Worm (Caenorhabditis elegans) whole organism, young adult: ENCODE results near the gene nlp-45.

Experiments used
- B0019.2 ChIP-seq: fragments of 200-800 bp; sonication (Bioruptor generic); conservative IDR thresholded peaks from 2 replicates; pipeline ENCODE4 v1.3.6; 2022; ENCODE audit warnings: missing genetic modification reagents, missing genetic modification characterization, missing compliant biosample characterization
- D2030.7 ChIP-seq: fragments of 200-800 bp; sonication (Bioruptor generic); IDR thresholded peaks from 2 replicates; pipeline ENCODE4 v1.3.6; 2022; ENCODE audit warnings: missing genetic modification reagents, missing genetic modification characterization, missing compliant biosample characterization
- F23B12.7 ChIP-seq: sonication (generic microtip); optimal IDR thresholded peaks from 2 replicates; lab custom pipeline; 2017; ENCODE audit warnings: missing genetic modification characterization, mild to moderate bottlenecking, missing compliant biosample characterization, antibody characterized with exemption, moderate library complexity; ENCODE audit not compliant: insufficient read depth
- F49E8.2 ChIP-seq: sonication (generic microtip); optimal IDR thresholded peaks from 3 replicates; lab custom pipeline; 2017; ENCODE audit warnings: missing genetic modification characterization, mild to moderate bottlenecking, missing compliant biosample characterization, antibody characterized with exemption, moderate library complexity; ENCODE audit not compliant: insufficient read depth
- Y53F4B.3 ChIP-seq: fragments of 200-800 bp; sonication (Bioruptor generic); IDR thresholded peaks from 2 replicates; pipeline ENCODE4 v1.3.6; 2022; ENCODE audit warnings: missing genetic modification reagents, missing genetic modification characterization, missing compliant biosample characterization
- Y79H2A.3 ChIP-seq: fragments of 200-800 bp; sonication (Bioruptor generic); conservative IDR thresholded peaks from 2 replicates; pipeline ENCODE4 v1.3.6; 2022; ENCODE audit warnings: missing genetic modification reagents, missing genetic modification characterization, missing compliant biosample characterization
- Y95B8A.8 ChIP-seq: fragments of 200-800 bp; sonication (Bioruptor generic); IDR thresholded peaks from 2 replicates; pipeline ENCODE4 v1.3.6; 2022; ENCODE audit warnings: missing genetic modification reagents, missing genetic modification characterization, missing compliant biosample characterization
- akir-1 ChIP-seq: fragments of 200-800 bp; sonication (Bioruptor generic); optimal IDR thresholded peaks from 2 replicates; lab custom pipeline; 2018; ENCODE audit warnings: mild to moderate bottlenecking, missing genetic modification characterization, moderate library complexity, missing compliant biosample characterization
- atf-7 ChIP-seq: sonication (generic microtip); optimal IDR thresholded peaks from 2 replicates; lab custom pipeline; 2017; ENCODE audit warnings: mild to moderate bottlenecking, missing genetic modification characterization, missing compliant biosample characterization
- attf-3 ChIP-seq: fragments of 200-800 bp; sonication (Bioruptor generic); conservative IDR thresholded peaks from 2 replicates; pipeline ENCODE4 v1.3.6; 2022; ENCODE audit warnings: missing genetic modification reagents, missing genetic modification characterization, missing compliant biosample characterization
- ceh-100 ChIP-seq: fragments of 200-800 bp; sonication (Bioruptor generic); IDR thresholded peaks from 2 replicates; pipeline ENCODE4 v1.3.6; 2022; ENCODE audit warnings: missing genetic modification reagents, missing genetic modification characterization, missing compliant biosample characterization
- dpff-1 ChIP-seq: sonication (generic microtip); optimal IDR thresholded peaks from 2 replicates; lab custom pipeline; 2017; ENCODE audit warnings: mild to moderate bottlenecking, missing genetic modification characterization, missing compliant biosample characterization
- dpl-1 ChIP-seq: fragments of 150-350 bp; optimal IDR thresholded peaks from 2 replicates; lab custom pipeline; 2014; ENCODE audit warnings: missing biosample characterization, missing genetic modification reagents, missing genetic modification characterization
- fkh-3 ChIP-seq: sonication (generic microtip); optimal IDR thresholded peaks from 2 replicates; lab custom pipeline; 2016; ENCODE audit warnings: mild to moderate bottlenecking, missing genetic modification characterization, missing compliant biosample characterization
- gei-17 ChIP-seq: fragments of 200-800 bp; sonication (Bioruptor generic); optimal IDR thresholded peaks from 2 replicates; lab custom pipeline; 2018; ENCODE audit warnings: mild to moderate bottlenecking, missing genetic modification characterization, missing compliant biosample characterization
- hmg-1.2 ChIP-seq: fragments of 200-800 bp; sonication (Bioruptor generic); IDR thresholded peaks from 2 replicates; pipeline ENCODE4 v1.3.6; 2022; ENCODE audit warnings: missing genetic modification reagents, missing genetic modification characterization, missing compliant biosample characterization
- let-526 ChIP-seq: fragments of 200-800 bp; sonication (Bioruptor generic); IDR thresholded peaks from 2 replicates; pipeline ENCODE4 v1.3.6; 2022; ENCODE audit warnings: missing genetic modification reagents, missing genetic modification characterization, missing compliant biosample characterization
- let-607 ChIP-seq, 2 experiments: fragments of 200-800 bp in 1 of 2; sonication (Bioruptor generic) in 1 of 2; sonication (generic microtip) in 1 of 2; optimal IDR thresholded peaks; 2 replicates each; lab custom pipeline; 2016 to 2018; ENCODE audit warnings: mild to moderate bottlenecking in 2 of 2, missing compliant biosample characterization in 2 of 2, missing genetic modification characterization in 2 of 2, moderate library complexity in 2 of 2, missing genotype in 1 of 2
- lin-26 ChIP-seq: fragments of 200-800 bp; sonication (Bioruptor generic); IDR thresholded peaks from 2 replicates; pipeline ENCODE4 v1.3.6; 2022; ENCODE audit warnings: missing genetic modification reagents, missing genetic modification characterization, missing compliant biosample characterization
- lin-40 ChIP-seq: sonication (generic microtip); optimal IDR thresholded peaks from 2 replicates; lab custom pipeline; 2016; ENCODE audit warnings: missing genetic modification characterization, mild to moderate bottlenecking, missing compliant biosample characterization, missing genotype, missing genetic modification reagents
- lsy-27 ChIP-seq: sonication (generic microtip); optimal IDR thresholded peaks from 2 replicates; lab custom pipeline; 2017; ENCODE audit warnings: missing genetic modification characterization, mild to moderate bottlenecking, missing compliant biosample characterization, antibody characterized with exemption, missing genotype, borderline replicate concordance; ENCODE audit not compliant: insufficient read depth
- madf-6 ChIP-seq: fragments of 200-800 bp; sonication (Bioruptor generic); IDR thresholded peaks from 2 replicates; pipeline ENCODE4 v1.3.6; 2022; ENCODE audit warnings: missing genetic modification reagents, missing genetic modification characterization, missing compliant biosample characterization
- mcd-1 ChIP-seq: fragments of 200-800 bp; sonication (Bioruptor generic); IDR thresholded peaks from 2 replicates; pipeline ENCODE4 v1.3.6; 2022; ENCODE audit warnings: missing genetic modification reagents, missing genetic modification characterization, missing compliant biosample characterization
- nfya-1 ChIP-seq: sonication (generic microtip); optimal IDR thresholded peaks from 2 replicates; lab custom pipeline; 2017; ENCODE audit warnings: antibody characterized with exemption, missing compliant biosample characterization, missing genetic modification characterization, borderline replicate concordance; ENCODE audit not compliant: insufficient read depth
- nfyb-1 ChIP-seq: fragments of 200-800 bp; sonication (Bioruptor generic); IDR thresholded peaks from 2 replicates; pipeline ENCODE4 v1.3.6; 2022; ENCODE audit warnings: missing genetic modification reagents, missing genetic modification characterization, missing compliant biosample characterization
- pbrm-1 ChIP-seq: fragments of 200-800 bp; sonication (Bioruptor generic); IDR thresholded peaks from 2 replicates; pipeline ENCODE4 v1.3.6; 2022; ENCODE audit warnings: missing genetic modification reagents, missing genetic modification characterization, missing compliant biosample characterization
- rpc-1 ChIP-seq, 2 experiments: fragments of 150-350 bp in 1 of 2; sonication (generic microtip) in 1 of 2; optimal IDR thresholded peaks; 2 replicates each; lab custom pipeline; 2014 to 2018; ENCODE audit warnings: missing biosample characterization in 1 of 2, missing genetic modification characterization in 1 of 2, missing genetic modification reagents in 1 of 2, missing genotype in 1 of 2
- snpc-1.1 ChIP-seq: sonication (generic microtip); optimal IDR thresholded peaks from 2 replicates; lab custom pipeline; 2017; ENCODE audit warnings: missing genetic modification characterization, mild to moderate bottlenecking, missing compliant biosample characterization, antibody characterized with exemption, moderate library complexity, missing genotype, missing genetic modification reagents; ENCODE audit not compliant: insufficient read depth
- snpc-4 ChIP-seq, 5 experiments: fragments of 150-350 bp in 1 of 5; sonication (generic microtip) in 4 of 5; optimal IDR thresholded peaks; 2 replicates each; lab custom pipeline; 2014 to 2018; ENCODE audit warnings: missing genetic modification characterization in 5 of 5, missing biosample characterization in 3 of 5, antibody characterized with exemption in 2 of 5, mild to moderate bottlenecking in 2 of 5, missing compliant biosample characterization in 2 of 5, missing genotype in 2 of 5, moderate library complexity in 2 of 5, missing genetic modification reagents in 1 of 5
- tbp1 ChIP-seq: fragments of 200-800 bp; sonication (Bioruptor generic); optimal IDR thresholded peaks from 2 replicates; lab custom pipeline; 2018; ENCODE audit warnings: mild to moderate bottlenecking, missing genetic modification characterization, missing compliant biosample characterization
- xnd-1 ChIP-seq: sonication (generic microtip); optimal IDR thresholded peaks from 2 replicates; lab custom pipeline; 2016; ENCODE audit warnings: missing genotype, missing genetic modification reagents, missing genetic modification characterization, missing compliant biosample characterization
- zfh-2 ChIP-seq: fragments of 200-800 bp; sonication (Bioruptor generic); conservative IDR thresholded peaks from 2 replicates; pipeline ENCODE4 v1.3.6; 2022; ENCODE audit warnings: missing genetic modification reagents, missing genetic modification characterization, missing compliant biosample characterization
- ztf-28 ChIP-seq: fragments of 200-800 bp; sonication (Bioruptor generic); IDR thresholded peaks from 2 replicates; pipeline ENCODE4 v1.3.6; 2022; ENCODE audit warnings: missing genetic modification reagents, missing genetic modification characterization, missing compliant biosample characterization
- ztf-3 ChIP-seq: fragments of 200-800 bp; sonication (Bioruptor generic); optimal IDR thresholded peaks from 2 replicates; lab custom pipeline; 2018; ENCODE audit warnings: mild to moderate bottlenecking, missing genetic modification characterization, missing compliant biosample characterization

nlp-45 gene

ce11 chrX:2352929-2353328, 14.8 kb upstream of the nlp-45 start:
- TF ChIP-seq dpff-1 (tag; lab: Kevin White, UChicago) (no peak), dpl-1 (GFP tag; lab: Kevin White, UChicago) (no peak), snpc-1.1 (tag; lab: Kevin White, UChicago) (peak; percentile 55), snpc-4 (GFP tag; optimal IDR thresholded peaks at IDR 0.05; lab: Kevin White, UChicago) (no peak), snpc-4 (tag; optimal IDR thresholded peaks at IDR 0.05; lab: Kevin White, UChicago) (peak in 2 of 4 experiments; percentile 70 to 83)

ce11 chrX:2347962-2348361, 9.9 kb upstream of the nlp-45 start:
- TF ChIP-seq mcd-1 (GFP tag; lab: Robert Waterston, UW) (no peak), lin-40 (tag; lab: Kevin White, UChicago) (no peak), hmg-1.2 (GFP tag; lab: Robert Waterston, UW) (no peak), xnd-1 (tag; lab: Kevin White, UChicago) (no peak), F49E8.2 (tag; lab: Kevin White, UChicago) (no peak), B0019.2 (GFP tag; lab: Robert Waterston, UW) (no peak), ztf-3 (no peak), D2030.7 (no peak), Y95B8A.8 (GFP tag; lab: Robert Waterston, UW) (no peak), snpc-1.1 (tag; lab: Kevin White, UChicago) (no peak), nfya-1 (tag; lab: Kevin White, UChicago) (no peak), ztf-28 (GFP tag; lab: Robert Waterston, UW) (no peak), akir-1 (no peak)

- TF ChIP-seq atf-7 (tag; lab: Kevin White, UChicago), result no peak
- TF ChIP-seq mcd-1 (GFP tag; lab: Robert Waterston, UW), result no peak
- TF ChIP-seq ceh-100 (GFP tag; lab: Robert Waterston, UW), result no peak
- TF ChIP-seq gei-17 (GFP tag; lab: Kevin White, UChicago), result no peak
- no peak for TF ChIP-seq let-526
- TF ChIP-seq Y53F4B.3 (GFP tag; lab: Robert Waterston, UW), result no peak
- no peak for TF ChIP-seq let-607 (tag; optimal IDR thresholded peaks at IDR 0.05; lab: Kevin White, UChicago)
- TF ChIP-seq pbrm-1 (GFP tag; lab: Robert Waterston, UW), result no peak
- TF ChIP-seq nfyb-1, result no peak
- TF ChIP-seq madf-6 (GFP tag; lab: Robert Waterston, UW), result no peak
- TF ChIP-seq fkh-3, result no peak
- no peak for TF ChIP-seq lin-26 (GFP tag; lab: Robert Waterston, UW)
- TF ChIP-seq Y79H2A.3 (GFP tag; lab: Robert Waterston, UW), result no peak
- no peak for TF ChIP-seq xnd-1 (tag; lab: Kevin White, UChicago)
- TF ChIP-seq rpc-1 (optimal IDR thresholded peaks at IDR 0.05; lab: Kevin White, UChicago), result no peak
- no peak for TF ChIP-seq rpc-1 (tag; optimal IDR thresholded peaks at IDR 0.05; lab: Kevin White, UChicago)
- TF ChIP-seq tbp1, result no peak
- TF ChIP-seq F23B12.7, result no peak
Observed at ce11 chrX:2344666-2345065, 6.6 kb upstream of the nlp-45 start, which contains the start of gene nlp-2. nlp-2 (minus strand) TSS chrX:2344766.

ce11 chrX:2344104-2344503, 6.0 kb upstream of the nlp-45 start:
- TF ChIP-seq nfya-1 (tag; lab: Kevin White, UChicago) (no peak), attf-3 (GFP tag; lab: Robert Waterston, UW) (no peak), zfh-2 (GFP tag; lab: Robert Waterston, UW) (0 out of 2 replicates have a peak, but pooled peaks have one; percentile 10), lsy-27 (tag; lab: Kevin White, UChicago) (no peak)
- TF ChIP-seq, all 124 proteins: peak for 1
